Fruit fly (Drosophila melanogaster) whole organism, prepupa: Measurements from ENCODE around the gene Osi5.
A peak's percentile ranks its signal among the peaks of the same experiment; 100 is the strongest.

Source experiments
- Blimp-1 ChIP-seq: fragments of 200-800 bp; sonication (Bioruptor generic); optimal IDR thresholded peaks from 3 replicates; lab custom pipeline; 2017; ENCODE audit warnings: missing biosample characterization, missing genetic modification characterization, mild to moderate bottlenecking, moderate library complexity, missing genetic modification reagents
- CG10631 ChIP-seq: fragments of 200-800 bp; sonication (Bioruptor generic); optimal IDR thresholded peaks from 2 replicates; lab custom pipeline; 2016; ENCODE audit warnings: missing biosample characterization, missing genetic modification characterization
- CG10669 ChIP-seq: fragments of 200-800 bp; sonication (Bioruptor generic); optimal IDR thresholded peaks from 3 replicates; lab custom pipeline; 2018; ENCODE audit warnings: missing biosample characterization, mild to moderate bottlenecking, missing genetic modification characterization, moderate library complexity
- CG11294 ChIP-seq: fragments of 200-800 bp; sonication (Bioruptor generic); IDR thresholded peaks from 2 replicates; pipeline ENCODE4 v1.3.6; 2022; ENCODE audit warnings: missing biosample characterization, missing genetic modification characterization
- CG11902 ChIP-seq: fragments of 200-800 bp; sonication (Bioruptor generic); optimal IDR thresholded peaks from 3 replicates; lab custom pipeline; 2016; ENCODE audit warnings: missing biosample characterization, missing genetic modification characterization
- CG15336 ChIP-seq: fragments of 200-800 bp; sonication (Bioruptor generic); IDR thresholded peaks from 2 replicates; pipeline ENCODE4 v1.3.6; 2022; ENCODE audit warnings: missing biosample characterization, missing genetic modification characterization
- CG16779 ChIP-seq: fragments of 200-800 bp; sonication (Bioruptor generic); optimal IDR thresholded peaks from 3 replicates; lab custom pipeline; 2017; ENCODE audit warnings: missing biosample characterization, mild to moderate bottlenecking, missing genetic modification characterization
- CG3032 ChIP-seq: fragments of 200-800 bp; optimal IDR thresholded peaks from 2 replicates; lab custom pipeline; 2019; ENCODE audit warnings: missing biosample characterization, mild to moderate bottlenecking, missing genetic modification characterization, moderate library complexity
- CG32006 ChIP-seq: fragments of 200-800 bp; sonication (Bioruptor generic); optimal IDR thresholded peaks from 3 replicates; lab custom pipeline; 2017; ENCODE audit warnings: missing biosample characterization, mild to moderate bottlenecking, missing genetic modification characterization
- CG34406 ChIP-seq: fragments of 200-800 bp; sonication (Bioruptor generic); optimal IDR thresholded peaks from 3 replicates; lab custom pipeline; 2016; ENCODE audit warnings: missing biosample characterization, missing genetic modification characterization
- CG3919 ChIP-seq: fragments of 200-800 bp; sonication (Bioruptor generic); optimal IDR thresholded peaks from 3 replicates; lab custom pipeline; 2016; ENCODE audit warnings: missing biosample characterization, missing genetic modification characterization
- CG4318 ChIP-seq: fragments of 200-800 bp; sonication (Bioruptor generic); optimal IDR thresholded peaks from 3 replicates; lab custom pipeline; 2017; ENCODE audit warnings: missing biosample characterization, mild to moderate bottlenecking, missing genetic modification characterization
- CG6163 ChIP-seq: fragments of 200-800 bp; sonication (Bioruptor generic); IDR thresholded peaks from 3 replicates; pipeline ENCODE4 v1.3.6; 2022; ENCODE audit warnings: missing biosample characterization, missing genetic modification characterization
- CG6276 ChIP-seq: fragments of 200-800 bp; sonication (Bioruptor generic); optimal IDR thresholded peaks from 2 replicates; lab custom pipeline; 2017; ENCODE audit warnings: missing biosample characterization, mild to moderate bottlenecking, missing genetic modification characterization
- CG6808 ChIP-seq: fragments of 200-800 bp; sonication (Bioruptor generic); optimal IDR thresholded peaks from 3 replicates; lab custom pipeline; 2017; ENCODE audit warnings: missing biosample characterization, missing genetic modification characterization, mild to moderate bottlenecking, moderate library complexity, missing genetic modification reagents
- CG6854 ChIP-seq: fragments of 200-800 bp; sonication (Bioruptor generic); optimal IDR thresholded peaks from 2 replicates; lab custom pipeline; 2017; ENCODE audit warnings: missing biosample characterization, mild to moderate bottlenecking, missing genetic modification characterization
- CG7368 ChIP-seq: fragments of 200-800 bp; sonication (Bioruptor generic); optimal IDR thresholded peaks from 3 replicates; lab custom pipeline; 2016; ENCODE audit warnings: missing biosample characterization, missing genetic modification characterization
- CG8119 ChIP-seq: fragments of 200-800 bp; sonication (Bioruptor generic); IDR thresholded peaks from 3 replicates; pipeline ENCODE4 v1.3.6; 2022; ENCODE audit warnings: missing biosample characterization, missing genetic modification characterization
- CG8319 ChIP-seq: fragments of 200-800 bp; sonication (Bioruptor generic); optimal IDR thresholded peaks from 3 replicates; lab custom pipeline; 2016; ENCODE audit warnings: missing biosample characterization, missing genetic modification characterization
- CG8632 ChIP-seq: fragments of 200-800 bp; sonication (Bioruptor generic); optimal IDR thresholded peaks from 3 replicates; lab custom pipeline; 2016; ENCODE audit warnings: missing biosample characterization, missing genetic modification characterization
- CG9139 ChIP-seq: fragments of 200-800 bp; sonication (Bioruptor generic); optimal IDR thresholded peaks from 3 replicates; lab custom pipeline; 2017; ENCODE audit warnings: missing biosample characterization, mild to moderate bottlenecking, missing genetic modification characterization
- Eip75B ChIP-seq: fragments of 200-800 bp; sonication (Bioruptor generic); optimal IDR thresholded peaks from 3 replicates; lab custom pipeline; 2016; ENCODE audit warnings: missing biosample characterization, missing genetic modification characterization
- Ets96B ChIP-seq: fragments of 200-800 bp; optimal IDR thresholded peaks from 2 replicates; lab custom pipeline; 2019; ENCODE audit warnings: missing biosample characterization, mild to moderate bottlenecking, missing genetic modification characterization, moderate library complexity
- Gug ChIP-seq: fragments of 200-800 bp; sonication (Bioruptor generic); IDR thresholded peaks from 2 replicates; pipeline ENCODE4 v1.3.6; 2022; ENCODE audit warnings: missing biosample characterization, missing genetic modification characterization
- Hr38 ChIP-seq: sonication (Bioruptor generic); optimal IDR thresholded peaks from 2 replicates; lab custom pipeline; 2016; ENCODE audit warnings: missing biosample characterization, missing genetic modification characterization
- Hr39 ChIP-seq: fragments of 200-800 bp; sonication (Bioruptor generic); optimal IDR thresholded peaks from 2 replicates; lab custom pipeline; 2016; ENCODE audit warnings: missing biosample characterization, missing genetic modification characterization
- Hr4 ChIP-seq: fragments of 200-800 bp; sonication (Bioruptor generic); optimal IDR thresholded peaks from 3 replicates; lab custom pipeline; 2016; ENCODE audit warnings: missing biosample characterization, missing genetic modification characterization
- OdsH ChIP-seq: fragments of 200-800 bp; sonication (Bioruptor generic); optimal IDR thresholded peaks from 3 replicates; lab custom pipeline; 2016; ENCODE audit warnings: missing biosample characterization, missing genetic modification characterization
- Smox ChIP-seq: fragments of 200-800 bp; sonication (Bioruptor generic); optimal IDR thresholded peaks from 3 replicates; lab custom pipeline; 2016; ENCODE audit warnings: missing biosample characterization, missing genetic modification characterization
- Sox102F ChIP-seq: fragments of 200-800 bp; sonication (Bioruptor generic); optimal IDR thresholded peaks from 2 replicates; lab custom pipeline; 2016; ENCODE audit warnings: missing biosample characterization, mild to moderate bottlenecking, missing genetic modification characterization
- acj6 ChIP-seq: fragments of 200-800 bp; sonication (Bioruptor generic); optimal IDR thresholded peaks from 3 replicates; lab custom pipeline; 2016; ENCODE audit warnings: missing biosample characterization, missing genetic modification characterization
- dac ChIP-seq: fragments of 200-800 bp; sonication (Bioruptor generic); optimal IDR thresholded peaks from 2 replicates; lab custom pipeline; 2017; ENCODE audit warnings: missing biosample characterization, mild to moderate bottlenecking, missing genetic modification characterization
- dsx ChIP-seq: fragments of 200-800 bp; optimal IDR thresholded peaks from 3 replicates; lab custom pipeline; 2019; ENCODE audit warnings: missing biosample characterization, mild to moderate bottlenecking, missing genetic modification characterization, moderate library complexity; ENCODE audit not compliant: poor library complexity, severe bottlenecking
- eg ChIP-seq: fragments of 200-800 bp; sonication (Bioruptor generic); IDR thresholded peaks from 3 replicates; pipeline ENCODE4 v1.3.6; 2022; ENCODE audit warnings: missing biosample characterization, missing genetic modification characterization
- esn ChIP-seq: fragments of 200-800 bp; sonication (Bioruptor generic); optimal IDR thresholded peaks from 2 replicates; lab custom pipeline; 2016; ENCODE audit warnings: missing biosample characterization, mild to moderate bottlenecking, missing genetic modification characterization, moderate library complexity
- fd59A ChIP-seq: fragments of 200-800 bp; sonication (Bioruptor generic); optimal IDR thresholded peaks from 2 replicates; lab custom pipeline; 2017; ENCODE audit warnings: missing biosample characterization, mild to moderate bottlenecking, missing genetic modification characterization, missing genetic modification reagents
- fd85E ChIP-seq: fragments of 200-800 bp; sonication (Bioruptor generic); optimal IDR thresholded peaks from 3 replicates; lab custom pipeline; 2016; ENCODE audit warnings: missing biosample characterization, missing genetic modification characterization
- fkh ChIP-seq: fragments of 200-800 bp; sonication (Bioruptor generic); optimal IDR thresholded peaks from 3 replicates; lab custom pipeline; 2017; ENCODE audit warnings: missing biosample characterization, mild to moderate bottlenecking, missing genetic modification characterization, moderate library complexity
- lz ChIP-seq: fragments of 200-800 bp; sonication (Bioruptor generic); optimal IDR thresholded peaks from 3 replicates; lab custom pipeline; 2016; ENCODE audit warnings: missing biosample characterization, missing genetic modification characterization
- net ChIP-seq: fragments of 200-800 bp; sonication (Bioruptor generic); optimal IDR thresholded peaks from 3 replicates; lab custom pipeline; 2016; ENCODE audit warnings: missing biosample characterization, missing genetic modification characterization
- pdm3 ChIP-seq: fragments of 200-800 bp; sonication (Bioruptor generic); optimal IDR thresholded peaks from 3 replicates; lab custom pipeline; 2016; ENCODE audit warnings: missing biosample characterization, missing genetic modification characterization
- salr ChIP-seq, 2 experiments: fragments of 200-800 bp; sonication (Bioruptor generic); optimal IDR thresholded peaks; 3 replicates each; lab custom pipeline; 2016 to 2018; ENCODE audit warnings: missing biosample characterization in 2 of 2, missing genetic modification characterization in 2 of 2, mild to moderate bottlenecking in 1 of 2
- spab ChIP-seq: fragments of 200-800 bp; sonication (Bioruptor generic); optimal IDR thresholded peaks from 2 replicates; lab custom pipeline; 2017; ENCODE audit warnings: missing biosample characterization, mild to moderate bottlenecking, missing genetic modification characterization, missing genetic modification reagents
- ss ChIP-seq, 2 experiments: fragments of 200-800 bp; sonication (Bioruptor generic); optimal IDR thresholded peaks; 2 replicates in 1 of 2; 3 replicates in 1 of 2; lab custom pipeline; 2017 to 2018; ENCODE audit warnings: mild to moderate bottlenecking in 2 of 2, missing biosample characterization in 2 of 2, missing genetic modification characterization in 2 of 2, moderate library complexity in 1 of 2
- svp ChIP-seq: fragments of 200-800 bp; sonication (Bioruptor generic); peaks from one replicate; lab custom pipeline; 2016; ENCODE audit warnings: missing biosample characterization, missing genetic modification characterization
- topi ChIP-seq: fragments of 200-800 bp; sonication (Bioruptor generic); optimal IDR thresholded peaks from 3 replicates; lab custom pipeline; 2016; ENCODE audit warnings: missing biosample characterization, missing genetic modification characterization

The Osi5 gene

dm6 chr3R:6210266-6211040 lies 16.9 kb upstream of the Osi5 start (continued):
- TF ChIP-seq CG6854 (GFP tag; lab: Kevin White, UChicago) (no peak), topi (GFP tag; lab: Kevin White, UChicago) (peak; percentile 43), lz (GFP tag; lab: Kevin White, UChicago) (peak; percentile 18)

DNA sequence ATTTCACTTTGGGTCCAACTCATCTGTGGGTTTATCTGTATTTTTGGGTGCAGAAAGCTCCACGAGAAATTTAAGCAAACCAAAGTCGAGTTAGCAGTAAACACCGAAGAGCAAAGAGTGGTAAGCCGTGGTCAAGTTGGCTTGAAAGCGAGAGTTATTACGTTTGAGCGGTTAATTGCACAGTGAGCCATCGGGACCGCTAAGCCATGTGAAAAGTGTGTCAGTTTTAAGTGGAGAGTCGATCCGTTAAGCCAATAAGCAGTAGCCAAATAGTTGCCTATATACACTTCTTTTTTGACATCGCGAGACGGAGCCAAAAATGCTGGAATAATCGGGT lies 16.3 kb upstream of the Osi5 start:
- TF ChIP-seq Blimp-1 (peak; percentile 96), CG6163 (GFP tag; lab: Robert Waterston, UW) (no peak), CG6854 (GFP tag; lab: Kevin White, UChicago) (peak; percentile 51)

dm6 chr3R:6214227-6214626 lies 13.1 kb upstream of the Osi5 start:
- TF ChIP-seq CG15336 (GFP tag; lab: Robert Waterston, UW) (peak; percentile 93), spab (GFP tag; lab: Kevin White, UChicago) (no peak), CG9139 (GFP tag; lab: Kevin White, UChicago) (no peak), fd59A (no peak), Ets96B (tag; lab: Kevin White, UChicago) (no peak), CG3032 (tag; lab: Kevin White, UChicago) (no peak), dac (GFP tag; lab: Kevin White, UChicago) (peak; percentile 89), topi (GFP tag; lab: Kevin White, UChicago) (no peak), CG32006 (peak; percentile 96), CG6854 (GFP tag; lab: Kevin White, UChicago) (no peak), eg (GFP tag; lab: Robert Waterston, UW) (peak; percentile 87), Hr38 (GFP tag; lab: Kevin White, UChicago) (peak; percentile 30), fd85E (GFP tag; lab: Kevin White, UChicago) (no peak), CG10631 (peak; percentile 22), fkh (GFP tag; lab: Kevin White, UChicago) (no peak), Eip75B (GFP tag; lab: Kevin White, UChicago) (peak; percentile 28), CG7368 (GFP tag; lab: Kevin White, UChicago) (peak; percentile 19), pdm3 (GFP tag; lab: Kevin White, UChicago) (peak; percentile 61), salr (GFP tag; optimal IDR thresholded peaks at IDR 0.05; lab: Kevin White, UChicago) (peak in 1 of 2 experiments; percentile 64), acj6 (GFP tag; lab: Kevin White, UChicago) (peak; percentile 46), CG3919 (GFP tag; lab: Kevin White, UChicago) (peak; percentile 63), lz (GFP tag; lab: Kevin White, UChicago) (peak; percentile 14), Gug (GFP tag; lab: Robert Waterston, UW) (peak; percentile 76), Sox102F (no peak), Smox (GFP tag; lab: Kevin White, UChicago) (no peak), Hr4 (GFP tag; lab: Kevin White, UChicago) (peak; percentile 97), CG11294 (GFP tag; lab: Robert Waterston, UW) (peak; percentile 42; the same call in 1 of the 2 replicates), net (GFP tag; lab: Kevin White, UChicago) (peak; percentile 66), CG10669 (GFP tag; lab: Kevin White, UChicago) (no peak), Blimp-1 (no peak), CG8119 (GFP tag; lab: Robert Waterston, UW) (peak; percentile 88), ss (GFP tag; optimal IDR thresholded peaks at IDR 0.05; lab: Kevin White, UChicago) (no peak), svp (GFP tag; lab: Kevin White, UChicago) (no peak), CG11902 (GFP tag; lab: Kevin White, UChicago) (no peak), CG8319 (no peak), esn (GFP tag; lab: Kevin White, UChicago) (no peak), CG6808 (GFP tag; lab: Kevin White, UChicago) (no peak), Hr39 (GFP tag; lab: Kevin White, UChicago) (no peak), CG4318 (peak; percentile 92), CG34406 (GFP tag; lab: Kevin White, UChicago) (no peak), dsx (GFP tag; lab: Kevin White, UChicago) (no peak), CG6276 (GFP tag; lab: Kevin White, UChicago) (peak; percentile 87), CG8632 (GFP tag; lab: Kevin White, UChicago) (no peak), CG16779 (tag; lab: Kevin White, UChicago) (no peak), OdsH (GFP tag; lab: Kevin White, UChicago) (peak; percentile 69)
